Fruit fly (Drosophila melanogaster) whole organism, embryonic: Measurements from ENCODE around the gene CG15336.

ENCODE experiments used
- Atf-2 ChIP-seq: fragments of 200-800 bp; sonication (Bioruptor generic); optimal IDR thresholded peaks from 2 replicates; lab custom pipeline; 2016; ENCODE audit warnings: missing biosample characterization, missing genetic modification characterization
- Bdp1 ChIP-seq: fragments of 200-800 bp; sonication (Bioruptor generic); optimal IDR thresholded peaks from 3 replicates; lab custom pipeline; 2016; ENCODE audit warnings: missing biosample characterization, missing genetic modification characterization
- CG10366 ChIP-seq: fragments of 200-800 bp; sonication (Bioruptor generic); IDR thresholded peaks from 2 replicates; pipeline ENCODE4 v1.3.6; 2022; ENCODE audit warnings: missing biosample characterization, missing genetic modification characterization
- CG10462 ChIP-seq: fragments of 200-800 bp; sonication (Bioruptor generic); optimal IDR thresholded peaks from 2 replicates; lab custom pipeline; 2016; ENCODE audit warnings: missing biosample characterization, missing genetic modification characterization
- CG12155 ChIP-seq: fragments of 200-800 bp; sonication (Bioruptor generic); optimal IDR thresholded peaks from 3 replicates; lab custom pipeline; 2016; ENCODE audit warnings: missing biosample characterization, missing genetic modification characterization
- CG12769 ChIP-seq: fragments of 200-800 bp; sonication (Bioruptor generic); optimal IDR thresholded peaks from 2 replicates; lab custom pipeline; 2019; ENCODE audit warnings: missing biosample characterization, mild to moderate bottlenecking, missing genetic modification characterization, moderate library complexity
- CG15269 ChIP-seq: fragments of 200-800 bp; sonication (Bioruptor generic); optimal IDR thresholded peaks from 2 replicates; lab custom pipeline; 2018; ENCODE audit warnings: missing biosample characterization, mild to moderate bottlenecking, missing genetic modification characterization, moderate library complexity
- CG15514 ChIP-seq: fragments of 200-800 bp; sonication (Bioruptor generic); optimal IDR thresholded peaks from 3 replicates; lab custom pipeline; 2017; ENCODE audit warnings: missing biosample characterization, missing genetic modification characterization, mild to moderate bottlenecking, moderate library complexity, missing genetic modification reagents
- CG17612 ChIP-seq: fragments of 200-800 bp; sonication (Bioruptor generic); IDR thresholded peaks from 2 replicates; pipeline ENCODE4 v1.3.6; 2022; ENCODE audit warnings: missing biosample characterization, missing genetic modification characterization
- CG18619 ChIP-seq: fragments of 200-800 bp; sonication (Bioruptor generic); optimal IDR thresholded peaks from 3 replicates; lab custom pipeline; 2017; ENCODE audit warnings: missing biosample characterization, mild to moderate bottlenecking, missing genetic modification characterization
- CG2120 ChIP-seq: fragments of 200-800 bp; sonication (Bioruptor generic); optimal IDR thresholded peaks from 3 replicates; lab custom pipeline; 2016; ENCODE audit warnings: missing biosample characterization, missing genetic modification characterization
- CG2712 ChIP-seq: fragments of 200-800 bp; optimal IDR thresholded peaks from 3 replicates; lab custom pipeline; 2019; ENCODE audit warnings: missing biosample characterization, mild to moderate bottlenecking, missing genetic modification characterization, moderate library complexity
- CG31224 ChIP-seq: fragments of 200-800 bp; sonication (Bioruptor generic); IDR thresholded peaks from 2 replicates; pipeline ENCODE4 v1.3.6; 2022; ENCODE audit warnings: missing biosample characterization, missing genetic modification characterization
- CG32767 ChIP-seq: fragments of 200-800 bp; sonication (Bioruptor generic); IDR thresholded peaks from 2 replicates; pipeline ENCODE4 v1.3.6; 2022; ENCODE audit warnings: missing biosample characterization, missing genetic modification characterization
- CG3281 ChIP-seq: fragments of 200-800 bp; sonication (Bioruptor generic); optimal IDR thresholded peaks from 3 replicates; lab custom pipeline; 2017; ENCODE audit warnings: missing biosample characterization, mild to moderate bottlenecking, missing genetic modification characterization
- CG34376 ChIP-seq: fragments of 200-800 bp; sonication (Bioruptor generic); optimal IDR thresholded peaks from 2 replicates; lab custom pipeline; 2018; ENCODE audit warnings: missing biosample characterization, mild to moderate bottlenecking, missing genetic modification characterization
- CG42726 ChIP-seq: fragments of 200-800 bp; sonication (Bioruptor generic); IDR thresholded peaks from 2 replicates; pipeline ENCODE4 v1.3.6; 2022; ENCODE audit warnings: missing biosample characterization, missing genetic modification characterization; ENCODE audit not compliant: partially characterized antibody
- CG4820 ChIP-seq: fragments of 200-800 bp; sonication (Bioruptor generic); optimal IDR thresholded peaks from 3 replicates; lab custom pipeline; 2016; ENCODE audit warnings: missing biosample characterization, missing genetic modification characterization
- CG6254 ChIP-seq: fragments of 200-800 bp; sonication (Bioruptor generic); optimal IDR thresholded peaks from 3 replicates; lab custom pipeline; 2017; ENCODE audit warnings: mild to moderate bottlenecking, missing biosample characterization, missing genetic modification reagents, missing genetic modification characterization
- CG9215 ChIP-seq: fragments of 200-800 bp; sonication (Bioruptor generic); IDR thresholded peaks from 2 replicates; pipeline ENCODE4 v1.3.6; 2022; ENCODE audit warnings: missing biosample characterization, missing genetic modification characterization
- Doc2 ChIP-seq: fragments of 200-800 bp; sonication (Bioruptor generic); IDR thresholded peaks from 2 replicates; pipeline ENCODE4 v1.3.6; 2022; ENCODE audit warnings: missing biosample characterization, missing genetic modification characterization
- Gug ChIP-seq: fragments of 200-800 bp; sonication (Bioruptor generic); IDR thresholded peaks from 4 replicates; pipeline ENCODE4 v1.3.6; 2022; ENCODE audit warnings: missing biosample characterization, missing genetic modification characterization
- H2.0 ChIP-seq: fragments of 200-800 bp; sonication (Bioruptor generic); IDR thresholded peaks from 2 replicates; pipeline ENCODE4 v1.3.6; 2022; ENCODE audit warnings: missing biosample characterization, missing genetic modification characterization
- Mad ChIP-seq: fragments of 200-800 bp; sonication (Bioruptor generic); optimal IDR thresholded peaks from 2 replicates; lab custom pipeline; 2016; ENCODE audit warnings: missing biosample characterization, missing genetic modification characterization
- Meics ChIP-seq: fragments of 200-800 bp; sonication (Bioruptor generic); optimal IDR thresholded peaks from 2 replicates; lab custom pipeline; 2017; ENCODE audit warnings: missing biosample characterization, mild to moderate bottlenecking, missing genetic modification characterization
- NC2β ChIP-seq: fragments of 200-800 bp; sonication (Bioruptor generic); optimal IDR thresholded peaks from 2 replicates; lab custom pipeline; 2016; ENCODE audit warnings: missing biosample characterization, missing genetic modification characterization
- NFAT ChIP-seq: fragments of 200-800 bp; sonication (Bioruptor generic); IDR thresholded peaks from 2 replicates; pipeline ENCODE4 v1.3.6; 2022; ENCODE audit warnings: missing biosample characterization, missing genetic modification characterization
- Opbp ChIP-seq: fragments of 200-800 bp; sonication (Bioruptor generic); IDR thresholded peaks from 3 replicates; pipeline ENCODE4 v1.3.6; 2022; ENCODE audit warnings: missing biosample characterization, missing genetic modification characterization; ENCODE audit not compliant: partially characterized antibody
- Pdp1 ChIP-seq, 2 experiments: fragments of 200-800 bp; sonication (Bioruptor generic); optimal IDR thresholded peaks; 3 replicates each; lab custom pipeline; 2016; ENCODE audit warnings: missing biosample characterization in 2 of 2, missing genetic modification characterization in 2 of 2, mild to moderate bottlenecking in 1 of 2, moderate library complexity in 1 of 2
- Scr ChIP-seq: fragments of 200-800 bp; sonication (Bioruptor generic); IDR thresholded peaks from 2 replicates; pipeline ENCODE4 v1.3.6; 2022; ENCODE audit warnings: missing biosample characterization, missing genetic modification characterization; ENCODE audit not compliant: partially characterized antibody
- Sin3A ChIP-seq: fragments of >200 bp; optimal IDR thresholded peaks from 2 replicates; lab custom pipeline; 2018
- Trl ChIP-seq, 3 experiments: fragments of >200 bp in 2 of 3; fragments of 200-800 bp in 1 of 3; sonication (Bioruptor generic) in 1 of 3; optimal IDR thresholded peaks; 2 replicates in 1 of 3; 3 replicates in 2 of 3; lab custom pipeline; 2016 to 2017; ENCODE audit warnings: missing biosample characterization in 1 of 3, missing genetic modification characterization in 1 of 3
- ara ChIP-seq: fragments of 200-800 bp; sonication (Bioruptor generic); IDR thresholded peaks from 2 replicates; pipeline ENCODE4 v1.3.6; 2022; ENCODE audit warnings: missing biosample characterization, missing genetic modification characterization
- ash1 ChIP-seq: fragments of 200-800 bp; sonication (Bioruptor generic); optimal IDR thresholded peaks from 2 replicates; lab custom pipeline; 2018; ENCODE audit warnings: missing biosample characterization, mild to moderate bottlenecking, missing genetic modification characterization
- crol ChIP-seq: fragments of 200-800 bp; sonication (Bioruptor generic); IDR thresholded peaks from 2 replicates; pipeline ENCODE4 v1.3.6; 2022; ENCODE audit warnings: missing biosample characterization, missing genetic modification characterization
- dm ChIP-seq: fragments of 200-800 bp; sonication (Bioruptor generic); optimal IDR thresholded peaks from 3 replicates; lab custom pipeline; 2016; ENCODE audit warnings: missing biosample characterization, missing genetic modification characterization
- dmrt99B ChIP-seq: fragments of 200-800 bp; sonication (Bioruptor generic); optimal IDR thresholded peaks from 2 replicates; lab custom pipeline; 2018; ENCODE audit warnings: missing biosample characterization, mild to moderate bottlenecking, missing genetic modification characterization, moderate library complexity
- grau ChIP-seq: fragments of 200-800 bp; optimal IDR thresholded peaks from 3 replicates; lab custom pipeline; 2019; ENCODE audit warnings: missing biosample characterization, mild to moderate bottlenecking, missing genetic modification characterization, moderate library complexity
- kni ChIP-seq: fragments of 200-800 bp; sonication (Bioruptor generic); optimal IDR thresholded peaks from 3 replicates; lab custom pipeline; 2017; ENCODE audit warnings: mild to moderate bottlenecking, missing biosample characterization, missing genetic modification reagents, missing genetic modification characterization
- lilli ChIP-seq: fragments of 200-800 bp; sonication (Bioruptor generic); optimal IDR thresholded peaks from 3 replicates; lab custom pipeline; 2016; ENCODE audit warnings: missing biosample characterization, missing genetic modification characterization
- lov ChIP-seq, 2 experiments: fragments of 200-800 bp in 1 of 2; fragments of >200 bp in 1 of 2; sonication (Bioruptor generic) in 1 of 2; IDR thresholded peaks in 1 of 2; optimal IDR thresholded peaks in 1 of 2; 2 replicates in 1 of 2; 3 replicates in 1 of 2; pipeline versions ENCODE4 v1.3.6 to Lab custom; 2017 to 2022; ENCODE audit warnings: missing biosample characterization in 1 of 2, missing genetic modification characterization in 1 of 2
- mam ChIP-seq: fragments of 200-800 bp; sonication (Bioruptor generic); optimal IDR thresholded peaks from 3 replicates; lab custom pipeline; 2016; ENCODE audit warnings: missing biosample characterization, missing genetic modification characterization
- pnt ChIP-seq: fragments of 200-800 bp; sonication (Bioruptor generic); optimal IDR thresholded peaks from 3 replicates; lab custom pipeline; 2016; ENCODE audit warnings: missing biosample characterization, missing genetic modification characterization
- repo ChIP-seq: fragments of 200-800 bp; sonication (Bioruptor generic); optimal IDR thresholded peaks from 2 replicates; lab custom pipeline; 2016; ENCODE audit warnings: missing biosample characterization, missing genetic modification characterization
- sc ChIP-seq, 3 experiments: fragments of >200 bp in 2 of 3; fragments of 200-800 bp in 1 of 3; sonication (Bioruptor generic) in 1 of 3; optimal IDR thresholded peaks; 2 replicates in 2 of 3; 3 replicates in 1 of 3; lab custom pipeline; 2017; ENCODE audit warnings: mild to moderate bottlenecking in 1 of 3, missing biosample characterization in 1 of 3, missing genetic modification characterization in 1 of 3, missing genetic modification reagents in 1 of 3
- sens ChIP-seq: fragments of 200-800 bp; sonication (Bioruptor generic); peaks from one replicate; lab custom pipeline; 2016; ENCODE audit warnings: missing biosample characterization, missing genetic modification characterization
- seq ChIP-seq: fragments of 200-800 bp; sonication (Bioruptor generic); IDR thresholded peaks from 2 replicates; pipeline ENCODE4 v1.3.6; 2022; ENCODE audit warnings: missing biosample characterization, missing genetic modification characterization
- vvl ChIP-seq: fragments of 200-800 bp; sonication (Bioruptor generic); IDR thresholded peaks from 2 replicates; pipeline ENCODE4 v1.3.6; 2022; ENCODE audit warnings: missing biosample characterization, missing genetic modification characterization
- yki ChIP-seq: fragments of >200 bp; optimal IDR thresholded peaks from 3 replicates; lab custom pipeline; 2018

The CG15336 gene

DNA sequence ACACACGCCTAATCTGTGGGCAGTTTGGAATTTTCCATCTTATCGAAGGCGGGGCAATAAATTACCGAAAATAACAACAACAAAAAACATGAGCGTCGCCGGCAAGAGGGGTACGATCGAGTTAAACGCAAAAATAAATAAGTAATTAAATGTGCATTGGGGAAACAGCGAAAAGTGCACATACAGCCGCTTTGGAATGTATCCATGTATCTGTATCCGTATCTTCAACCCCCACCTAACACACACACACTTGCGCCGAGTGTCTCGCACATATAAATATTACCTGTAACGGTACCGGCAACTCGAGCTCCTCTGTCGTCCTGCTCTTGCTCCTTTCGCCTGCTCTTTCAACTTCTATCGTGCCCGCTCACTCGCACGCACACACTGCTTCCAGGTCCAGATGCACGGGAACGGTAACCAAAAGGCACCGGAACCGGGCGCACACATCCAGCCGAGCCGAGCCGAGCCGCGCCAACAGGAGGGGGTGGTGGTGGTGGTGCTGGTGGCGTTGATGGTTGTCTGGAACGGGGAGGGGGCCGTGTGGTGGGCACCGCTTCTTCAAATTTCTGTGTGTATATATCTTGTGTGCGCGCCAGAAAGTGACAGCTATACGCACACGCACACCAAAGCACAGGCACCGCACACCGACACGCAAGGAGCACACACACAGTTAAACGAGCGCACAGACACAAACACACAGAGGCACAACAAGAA is 6.2 kb upstream of the CG15336 start (continued):
- TF ChIP-seq lilli (GFP tag; lab: Kevin White, UChicago) (peak; percentile 67), crol (GFP tag; lab: Robert Waterston, UW) (peak; percentile 99), seq (peak; percentile 39; the same call in 1 of the 2 replicates), mam (peak; percentile 51), ash1 (GFP tag; lab: Kevin White, UChicago) (no peak), CG6254 (GFP tag; lab: Kevin White, UChicago) (no peak), CG42726 (GFP tag; lab: Robert Waterston, UW) (no peak), Scr (GFP tag; lab: Robert Waterston, UW) (peak; percentile 17; the same call in 1 of the 2 replicates), pnt (GFP tag; lab: Kevin White, UChicago) (no peak), Atf-2 (peak; percentile 5), dmrt99B (peak; percentile 24), CG3281 (peak; percentile 31), ara (GFP tag; lab: Robert Waterston, UW) (no peak), NC2β (GFP tag; lab: Kevin White, UChicago) (no peak), Meics (GFP tag; lab: Kevin White, UChicago) (peak; percentile 24), CG15514 (GFP tag; lab: Kevin White, UChicago) (peak; percentile 19), CG12155 (peak; percentile 8), Sin3A (lab: Kevin White, UChicago) (no peak), CG2712 (tag; lab: Kevin White, UChicago) (peak; percentile 23), lov (optimal IDR thresholded peaks at IDR 0.05; lab: Kevin White, UChicago) (no peak), lov (GFP tag; IDR thresholded peaks at IDR 0.05; lab: Robert Waterston, UW) (peak; percentile 29; the same call in 1 of the 3 replicates), sens (GFP tag; lab: Kevin White, UChicago) (peak; percentile 92), CG31224 (no peak), repo (GFP tag; lab: Kevin White, UChicago) (no peak), NFAT (GFP tag; lab: Robert Waterston, UW) (peak; percentile 35; the same call in 1 of the 2 replicates), CG10462 (GFP tag; lab: Kevin White, UChicago) (peak; percentile 50), dm (GFP tag; lab: Kevin White, UChicago) (peak; percentile 11), yki (lab: Kevin White, UChicago) (no peak), CG10366 (GFP tag; lab: Robert Waterston, UW) (peak; percentile 12; the same call in 1 of the 2 replicates), Trl (optimal IDR thresholded peaks at IDR 0.05; lab: Kevin White, UChicago) (no peak), Trl (GFP tag; optimal IDR thresholded peaks at IDR 0.05; lab: Kevin White, UChicago) (peak; percentile 4), CG32767 (GFP tag; lab: Robert Waterston, UW) (peak; percentile 83), Doc2 (no peak), kni (GFP tag; lab: Kevin White, UChicago) (peak; percentile 60), grau (tag; lab: Kevin White, UChicago) (no peak), Gug (no peak), vvl (peak; percentile 18; the same call in 1 of the 2 replicates), CG18619 (GFP tag; lab: Kevin White, UChicago) (peak; percentile 36), Bdp1 (GFP tag; lab: Kevin White, UChicago) (no peak), CG12769 (tag; lab: Kevin White, UChicago) (peak; percentile 96), CG17612 (GFP tag; lab: Robert Waterston, UW) (peak; percentile 27; the same call in 1 of the 2 replicates), CG34376 (peak; percentile 36), CG15269 (tag; lab: Kevin White, UChicago) (peak; percentile 3), H2.0 (GFP tag; lab: Robert Waterston, UW) (no peak), Mad (GFP tag; lab: Kevin White, UChicago) (peak; percentile 19), CG9215 (GFP tag; lab: Robert Waterston, UW) (no peak), Opbp (GFP tag; lab: Robert Waterston, UW) (0 out of 3 replicates have a peak, but pooled peaks have one; percentile 39), sc (optimal IDR thresholded peaks at IDR 0.05; lab: Kevin White, UChicago) (no peak), sc (GFP tag; optimal IDR thresholded peaks at IDR 0.05; lab: Kevin White, UChicago) (no peak), CG4820 (GFP tag; lab: Kevin White, UChicago) (peak; percentile 15), Pdp1 (GFP tag; optimal IDR thresholded peaks at IDR 0.05; lab: Kevin White, UChicago) (peak; percentile 19 to 29), CG2120 (peak; percentile 90)
